Fruit fly (Drosophila melanogaster) whole organism, embryonic: ENCODE results near the gene CG10345.

Experiments used
- ATbp ChIP-seq: fragments of 200-800 bp; sonication (Bioruptor generic); optimal IDR thresholded peaks from 2 replicates; lab custom pipeline; 2017; ENCODE audit warnings: missing biosample characterization, mild to moderate bottlenecking, missing genetic modification characterization, missing genetic modification reagents
- BEAF-32 ChIP-seq: fragments of 200-800 bp; sonication (Bioruptor generic); optimal IDR thresholded peaks from 3 replicates; lab custom pipeline; 2017; ENCODE audit warnings: missing biosample characterization, missing genetic modification characterization, mild to moderate bottlenecking, moderate library complexity, missing genetic modification reagents
- Bteb2 ChIP-seq: fragments of 200-800 bp; sonication (Bioruptor generic); optimal IDR thresholded peaks from 2 replicates; lab custom pipeline; 2016; ENCODE audit warnings: missing biosample characterization, missing genetic modification characterization
- CG10462 ChIP-seq: fragments of 200-800 bp; sonication (Bioruptor generic); optimal IDR thresholded peaks from 2 replicates; lab custom pipeline; 2016; ENCODE audit warnings: missing biosample characterization, missing genetic modification characterization
- CG11398 ChIP-seq: fragments of 200-800 bp; sonication (Bioruptor generic); optimal IDR thresholded peaks from 2 replicates; lab custom pipeline; 2016; ENCODE audit warnings: missing biosample characterization, missing genetic modification characterization
- CG12071 ChIP-seq: fragments of 200-800 bp; sonication (Bioruptor generic); optimal IDR thresholded peaks from 3 replicates; lab custom pipeline; 2018; ENCODE audit warnings: missing biosample characterization, mild to moderate bottlenecking, missing genetic modification characterization
- CG13296 ChIP-seq: fragments of 200-800 bp; sonication (Bioruptor generic); optimal IDR thresholded peaks from 3 replicates; lab custom pipeline; 2018; ENCODE audit warnings: missing biosample characterization, mild to moderate bottlenecking, missing genetic modification characterization
- CG14710 ChIP-seq: fragments of 200-800 bp; sonication (Bioruptor generic); optimal IDR thresholded peaks from 3 replicates; lab custom pipeline; 2019; ENCODE audit warnings: missing biosample characterization, mild to moderate bottlenecking, missing genetic modification characterization, moderate library complexity
- CG15073 ChIP-seq: fragments of 200-800 bp; sonication (Bioruptor generic); optimal IDR thresholded peaks from 2 replicates; lab custom pipeline; 2016; ENCODE audit warnings: missing biosample characterization, missing genetic modification characterization
- CG16813 ChIP-seq: fragments of 200-800 bp; sonication (Bioruptor generic); IDR thresholded peaks from 3 replicates; pipeline ENCODE4 v1.3.6; 2022; ENCODE audit warnings: missing biosample characterization, missing genetic modification characterization; ENCODE audit not compliant: partially characterized antibody
- CG17186 ChIP-seq: fragments of 200-800 bp; sonication (Bioruptor generic); optimal IDR thresholded peaks from 3 replicates; lab custom pipeline; 2017; ENCODE audit warnings: missing biosample characterization, missing genetic modification reagents, missing genetic modification characterization
- CG17359 ChIP-seq: fragments of 200-800 bp; sonication (Bioruptor generic); optimal IDR thresholded peaks from 3 replicates; lab custom pipeline; 2018; ENCODE audit warnings: missing biosample characterization, mild to moderate bottlenecking, missing genetic modification characterization, moderate library complexity
- CG17568 ChIP-seq: fragments of 200-800 bp; sonication (Bioruptor generic); optimal IDR thresholded peaks from 2 replicates; lab custom pipeline; 2018; ENCODE audit warnings: missing biosample characterization, mild to moderate bottlenecking, missing genetic modification characterization, moderate library complexity
- CG17612 ChIP-seq: fragments of 200-800 bp; sonication (Bioruptor generic); IDR thresholded peaks from 2 replicates; pipeline ENCODE4 v1.3.6; 2022; ENCODE audit warnings: missing biosample characterization, missing genetic modification characterization
- CG30403 ChIP-seq: fragments of 200-800 bp; sonication (Bioruptor generic); optimal IDR thresholded peaks from 3 replicates; lab custom pipeline; 2016; ENCODE audit warnings: missing biosample characterization, missing genetic modification characterization
- CG3995 ChIP-seq: fragments of 200-800 bp; sonication (Bioruptor generic); optimal IDR thresholded peaks from 3 replicates; lab custom pipeline; 2016; ENCODE audit warnings: missing biosample characterization, missing genetic modification characterization
- CG4854 ChIP-seq: fragments of 200-800 bp; sonication (Bioruptor generic); optimal IDR thresholded peaks from 2 replicates; lab custom pipeline; 2016; ENCODE audit warnings: missing biosample characterization, missing genetic modification characterization, inconsistent platforms
- CG6272 ChIP-seq: fragments of 200-800 bp; sonication (Bioruptor generic); IDR thresholded peaks from 2 replicates; pipeline ENCODE4 v1.3.6; 2022; ENCODE audit warnings: missing biosample characterization, missing genetic modification characterization
- CG6689 ChIP-seq: fragments of 200-800 bp; sonication (Bioruptor generic); IDR thresholded peaks from 2 replicates; pipeline ENCODE4 v1.3.6; 2022; ENCODE audit warnings: missing biosample characterization, missing genetic modification characterization
- CG7271 ChIP-seq: fragments of 200-800 bp; sonication (Bioruptor generic); optimal IDR thresholded peaks from 2 replicates; lab custom pipeline; 2018; ENCODE audit warnings: missing biosample characterization, mild to moderate bottlenecking, missing genetic modification characterization, moderate library complexity
- CG8281 ChIP-seq: fragments of 200-800 bp; sonication (Bioruptor generic); optimal IDR thresholded peaks from 2 replicates; lab custom pipeline; 2018; ENCODE audit warnings: missing biosample characterization, mild to moderate bottlenecking, missing genetic modification characterization, moderate library complexity
- CG9797 ChIP-seq: fragments of 200-800 bp; sonication (Bioruptor generic); optimal IDR thresholded peaks from 3 replicates; lab custom pipeline; 2018; ENCODE audit warnings: missing biosample characterization, mild to moderate bottlenecking, missing genetic modification characterization
- CoRest ChIP-seq: fragments of 200-800 bp; sonication (Bioruptor generic); optimal IDR thresholded peaks from 3 replicates; lab custom pipeline; 2018; ENCODE audit warnings: missing biosample characterization, mild to moderate bottlenecking, missing genetic modification characterization, moderate library complexity
- Dad ChIP-seq: fragments of 200-800 bp; sonication (Bioruptor generic); optimal IDR thresholded peaks from 3 replicates; lab custom pipeline; 2016; ENCODE audit warnings: missing biosample characterization, missing genetic modification characterization
- Dp ChIP-seq: fragments of 200-800 bp; sonication (Bioruptor generic); optimal IDR thresholded peaks from 2 replicates; lab custom pipeline; 2018; ENCODE audit warnings: missing biosample characterization, mild to moderate bottlenecking, missing genetic modification characterization, moderate library complexity
- E2f1 ChIP-seq: fragments of 200-800 bp; sonication (Bioruptor generic); IDR thresholded peaks from 2 replicates; pipeline ENCODE4 v1.3.6; 2022; ENCODE audit warnings: missing biosample characterization, missing genetic modification characterization
- ERR ChIP-seq: fragments of 200-800 bp; sonication (Bioruptor generic); optimal IDR thresholded peaks from 2 replicates; lab custom pipeline; 2016; ENCODE audit warnings: missing biosample characterization, missing genetic modification characterization
- Hmr ChIP-seq: fragments of 200-800 bp; sonication (Bioruptor generic); optimal IDR thresholded peaks from 3 replicates; lab custom pipeline; 2017; ENCODE audit warnings: mild to moderate bottlenecking, missing biosample characterization, missing genetic modification reagents, missing genetic modification characterization
- Hmx ChIP-seq: fragments of 200-800 bp; sonication (Bioruptor generic); optimal IDR thresholded peaks from 2 replicates; lab custom pipeline; 2016; ENCODE audit warnings: missing biosample characterization, missing genetic modification characterization
- Hr39 ChIP-seq: fragments of >200 bp; optimal IDR thresholded peaks from 2 replicates; lab custom pipeline; 2017
- Meics ChIP-seq: fragments of 200-800 bp; sonication (Bioruptor generic); optimal IDR thresholded peaks from 2 replicates; lab custom pipeline; 2017; ENCODE audit warnings: missing biosample characterization, mild to moderate bottlenecking, missing genetic modification characterization
- Mes4 ChIP-seq: fragments of 200-800 bp; sonication (Bioruptor generic); optimal IDR thresholded peaks from 2 replicates; lab custom pipeline; 2016; ENCODE audit warnings: missing biosample characterization, missing genetic modification characterization
- Myb ChIP-seq: fragments of 200-800 bp; sonication (Bioruptor generic); optimal IDR thresholded peaks from 2 replicates; lab custom pipeline; 2016; ENCODE audit warnings: missing biosample characterization, missing genetic modification characterization
- NFAT ChIP-seq: fragments of 200-800 bp; sonication (Bioruptor generic); IDR thresholded peaks from 2 replicates; pipeline ENCODE4 v1.3.6; 2022; ENCODE audit warnings: missing biosample characterization, missing genetic modification characterization
- Nf-YA ChIP-seq: fragments of 200-800 bp; sonication (Bioruptor generic); IDR thresholded peaks from 2 replicates; pipeline ENCODE4 v1.3.6; 2022; ENCODE audit warnings: missing biosample characterization, missing genetic modification characterization
- NfI ChIP-seq: fragments of 200-800 bp; sonication (Bioruptor generic); optimal IDR thresholded peaks from 3 replicates; lab custom pipeline; 2018; ENCODE audit warnings: missing biosample characterization, mild to moderate bottlenecking, missing genetic modification characterization, moderate library complexity
- Side ChIP-seq: fragments of 200-800 bp; sonication (Bioruptor generic); optimal IDR thresholded peaks from 2 replicates; lab custom pipeline; 2016; ENCODE audit warnings: missing biosample characterization, missing genetic modification characterization
- ara ChIP-seq: fragments of 200-800 bp; sonication (Bioruptor generic); IDR thresholded peaks from 2 replicates; pipeline ENCODE4 v1.3.6; 2022; ENCODE audit warnings: missing biosample characterization, missing genetic modification characterization
- ato ChIP-seq: fragments of 200-800 bp; sonication (Bioruptor generic); IDR thresholded peaks from 2 replicates; pipeline ENCODE4 v1.3.6; 2022; ENCODE audit warnings: missing biosample characterization, missing genetic modification characterization; ENCODE audit not compliant: partially characterized antibody
- az2 ChIP-seq: fragments of 200-800 bp; sonication (Bioruptor generic); optimal IDR thresholded peaks from 3 replicates; lab custom pipeline; 2016; ENCODE audit warnings: missing biosample characterization, missing genetic modification characterization
- corto ChIP-seq: fragments of 200-800 bp; sonication (Bioruptor generic); optimal IDR thresholded peaks from 2 replicates; lab custom pipeline; 2016; ENCODE audit warnings: missing biosample characterization, mild to moderate bottlenecking, missing genetic modification characterization, moderate library complexity
- dmrt99B ChIP-seq: fragments of 200-800 bp; sonication (Bioruptor generic); optimal IDR thresholded peaks from 2 replicates; lab custom pipeline; 2018; ENCODE audit warnings: missing biosample characterization, mild to moderate bottlenecking, missing genetic modification characterization, moderate library complexity
- dpn ChIP-seq, 2 experiments: fragments of 200-800 bp; sonication (Bioruptor generic); optimal IDR thresholded peaks; 3 replicates each; lab custom pipeline; 2016; ENCODE audit warnings: missing biosample characterization in 2 of 2, missing genetic modification characterization in 2 of 2
- gcm2 ChIP-seq: fragments of 200-800 bp; sonication (Bioruptor generic); optimal IDR thresholded peaks from 2 replicates; lab custom pipeline; 2016; ENCODE audit warnings: missing biosample characterization, missing genetic modification characterization
- gsb ChIP-seq: fragments of 200-800 bp; sonication (Bioruptor generic); IDR thresholded peaks from 2 replicates; pipeline ENCODE4 v1.3.6; 2022; ENCODE audit warnings: missing biosample characterization, missing genetic modification characterization
- h ChIP-seq: fragments of >200 bp; optimal IDR thresholded peaks from 2 replicates; lab custom pipeline; 2017
- insv ChIP-seq, 2 experiments: fragments of 200-800 bp; sonication (Bioruptor generic); optimal IDR thresholded peaks; 3 replicates each; lab custom pipeline; 2016 to 2018; ENCODE audit warnings: missing biosample characterization in 2 of 2, missing genetic modification characterization in 2 of 2
- jigr1 ChIP-seq: fragments of 200-800 bp; sonication (Bioruptor generic); IDR thresholded peaks from 3 replicates; pipeline ENCODE4 v1.3.6; 2022; ENCODE audit warnings: missing biosample characterization, missing genetic modification characterization
- kah ChIP-seq: fragments of 200-800 bp; sonication (Bioruptor generic); optimal IDR thresholded peaks from 2 replicates; lab custom pipeline; 2018; ENCODE audit warnings: missing biosample characterization, mild to moderate bottlenecking, missing genetic modification characterization
- nerfin-1 ChIP-seq: fragments of 200-800 bp; sonication (Bioruptor generic); optimal IDR thresholded peaks from 3 replicates; lab custom pipeline; 2019; ENCODE audit warnings: missing biosample characterization, mild to moderate bottlenecking, missing genetic modification characterization, moderate library complexity
- otp ChIP-seq: fragments of 200-800 bp; sonication (Bioruptor generic); IDR thresholded peaks from 3 replicates; pipeline ENCODE4, ENCODE4 v1.3.6; 2022; ENCODE audit warnings: missing biosample characterization, missing genetic modification characterization
- row ChIP-seq: fragments of 200-800 bp; sonication (Bioruptor generic); IDR thresholded peaks from 3 replicates; pipeline ENCODE4 v1.3.6; 2022; ENCODE audit warnings: missing biosample characterization, missing genetic modification characterization
- vfl ChIP-seq: fragments of 200-800 bp; sonication (Bioruptor generic); optimal IDR thresholded peaks from 2 replicates; lab custom pipeline; 2016; ENCODE audit warnings: missing biosample characterization, missing genetic modification characterization

The CG10345 gene

dm6 chr3R:16614241-16614640 is 9.6 kb upstream of the CG10345 start, which contains the start of gene CG10340 (continued):
- TF ChIP-seq jigr1 (GFP tag; lab: Robert Waterston, UW), result no peak
- TF ChIP-seq CG11398, result no peak
- TF ChIP-seq Dad (GFP tag; lab: Kevin White, UChicago), result no peak
- peak; percentile 80 for TF ChIP-seq CG16813 (GFP tag; lab: Robert Waterston, UW)
- no peak for TF ChIP-seq dpn (GFP tag; optimal IDR thresholded peaks at IDR 0.05; lab: Kevin White, UChicago)
- TF ChIP-seq CG30403, result peak; percentile 9
- no peak for TF ChIP-seq NfI (GFP tag; lab: Kevin White, UChicago)
- TF ChIP-seq CG14710 (tag; lab: Kevin White, UChicago), result peak; percentile 51
- no peak for TF ChIP-seq CG7271 (tag; lab: Kevin White, UChicago)
- peak; percentile 34 for TF ChIP-seq CoRest (tag; lab: Kevin White, UChicago)
- TF ChIP-seq CG10462 (GFP tag; lab: Kevin White, UChicago), result no peak
- TF ChIP-seq BEAF-32 (GFP tag; lab: Kevin White, UChicago), result peak; percentile 81
- TF ChIP-seq CG13296 (GFP tag; lab: Kevin White, UChicago), result no peak
- TF ChIP-seq Hmr (GFP tag; lab: Kevin White, UChicago), result no peak
- TF ChIP-seq gcm2 (GFP tag; lab: Kevin White, UChicago), result no peak
- TF ChIP-seq Hr39 (lab: Kevin White, UChicago), result no peak
- TF ChIP-seq Hmx (GFP tag; lab: Kevin White, UChicago), result no peak
- TF ChIP-seq CG8281 (tag; lab: Kevin White, UChicago), result no peak
- no peak for TF ChIP-seq CG17568 (GFP tag; lab: Kevin White, UChicago)
- TF ChIP-seq CG6272 (GFP tag; lab: Robert Waterston, UW), result no peak
- TF ChIP-seq row (GFP tag; lab: Robert Waterston, UW), result peak; percentile 64
- peak; percentile 63 for TF ChIP-seq ato (GFP tag; lab: Robert Waterston, UW)
- no peak for TF ChIP-seq CG12071 (GFP tag; lab: Kevin White, UChicago)
- no peak for TF ChIP-seq E2f1 (GFP tag; lab: Robert Waterston, UW)
- TF ChIP-seq corto (GFP tag; lab: Kevin White, UChicago), result no peak
- no peak for TF ChIP-seq insv (GFP tag; optimal IDR thresholded peaks at IDR 0.05; lab: Kevin White, UChicago)
- no peak for TF ChIP-seq Nf-YA (GFP tag; lab: Robert Waterston, UW)
- no peak for TF ChIP-seq ERR (GFP tag; lab: Kevin White, UChicago)
- TF ChIP-seq CG17612 (GFP tag; lab: Robert Waterston, UW), result no peak
- no peak for TF ChIP-seq CG6689 (GFP tag; lab: Robert Waterston, UW)
- TF ChIP-seq ara (GFP tag; lab: Robert Waterston, UW), result no peak
- no peak for TF ChIP-seq dmrt99B (tag; lab: Kevin White, UChicago)
- no peak for TF ChIP-seq NFAT (GFP tag; lab: Robert Waterston, UW)
- no peak for TF ChIP-seq h (lab: Kevin White, UChicago)
- TF ChIP-seq CG4854 (GFP tag; lab: Kevin White, UChicago), result no peak
- TF ChIP-seq Bteb2 (GFP tag; lab: Kevin White, UChicago), result no peak
- no peak for TF ChIP-seq az2 (GFP tag; lab: Kevin White, UChicago)
- no peak for TF ChIP-seq CG17359 (tag; lab: Kevin White, UChicago)
- TF ChIP-seq ATbp, result no peak
- TF ChIP-seq CG15073, result no peak
- TF ChIP-seq CG9797 (GFP tag; lab: Kevin White, UChicago), result no peak
- no peak for TF ChIP-seq nerfin-1 (tag; lab: Kevin White, UChicago)
- TF ChIP-seq kah (GFP tag; lab: Kevin White, UChicago), result no peak
- TF ChIP-seq Dp (GFP tag; lab: Kevin White, UChicago), result peak; percentile 78
- no peak for TF ChIP-seq otp
- TF ChIP-seq Mes4, result no peak
- no peak for TF ChIP-seq Myb (GFP tag; lab: Kevin White, UChicago)
- TF ChIP-seq Meics (GFP tag; lab: Kevin White, UChicago), result no peak
- peak; percentile 69 for TF ChIP-seq CG17186 (GFP tag; lab: Kevin White, UChicago)
- TF ChIP-seq gsb, result no peak
- peak; percentile 60 for TF ChIP-seq CG3995 (GFP tag; lab: Kevin White, UChicago)
- TF ChIP-seq Side (GFP tag; lab: Kevin White, UChicago), result no peak
- TF ChIP-seq vfl (GFP tag; lab: Kevin White, UChicago), result no peak
